Fruit fly (Drosophila melanogaster) ovary, adult (tissue): ENCODE results near the gene CG7236.

Experiments
- CG17801 ChIP-seq: fragments of 200-800 bp; optimal IDR thresholded peaks from 2 replicates; lab custom pipeline; 2019; ENCODE audit warnings: missing biosample characterization, mild to moderate bottlenecking, missing genetic modification characterization, moderate library complexity; ENCODE audit not compliant: partially characterized antibody

Gene CG7236

dm6 chr2L:5706074-5706473, at the start of gene CG7236:
Gene CG7236, plus strand, starts transcription at chr2L:5706374.
- TF ChIP-seq CG17801 (GFP tag; lab: Kevin White, UChicago), result no peak

- no peak for TF ChIP-seq CG17801 (GFP tag; lab: Kevin White, UChicago)
Observed at dm6 chr2L:5658415-5658814, 47.8 kb upstream of the CG7236 start, which contains the start of gene DIP-theta. Gene DIP-theta, minus strand, starts transcription at chr2L:5658560.

- TF ChIP-seq CG17801 (GFP tag; lab: Kevin White, UChicago), result no peak
Observed at dm6 chr2L:5662549-5662948, 43.6 kb upstream of the CG7236 start, which contains the start of gene Hsp60C. Gene Hsp60C, plus strand, starts transcription at chr2L:5662849.

- TF ChIP-seq CG17801 (GFP tag; lab: Kevin White, UChicago), result no peak
Observed at dm6 chr2L:5678282-5678681, 27.9 kb upstream of the CG7236 start, which contains the start of gene CG12511. Gene CG12511, plus strand, starts transcription at chr2L:5678582.

dm6 chr2L:5716580-5716979, 10.4 kb downstream of the CG7236 start, which contains the start of the genes CG14007 and CG34011:
Gene CG14007, minus strand, starts transcription at chr2L:5716680.
Gene CG34011, plus strand, starts transcription at chr2L:5716701.
- TF ChIP-seq CG17801 (GFP tag; lab: Kevin White, UChicago), result no peak

- TF ChIP-seq CG17801 (GFP tag; lab: Kevin White, UChicago), result no peak
Observed at dm6 chr2L:5720407-5721228, 14.4 kb downstream of the CG7236 start, which contains the start of the genes CG11149 and sip1. Gene CG11149, minus strand, starts transcription at chr2L:5720899. Gene sip1, plus strand, starts transcription at chr2L:5721051.

dm6 chr2L:5723859-5724475, 17.8 kb downstream of the CG7236 start:
- TF ChIP-seq CG17801 (GFP tag; lab: Kevin White, UChicago), result no peak

dm6 chr2L:5724521-5725023, 18.4 kb downstream of the CG7236 start, which contains the start of gene CG11030:
Gene CG11030, plus strand, starts transcription at chr2L:5724656.
- peak; percentile 53 for TF ChIP-seq CG17801 (GFP tag; lab: Kevin White, UChicago)

- no peak for TF ChIP-seq CG17801 (GFP tag; lab: Kevin White, UChicago)
Observed at dm6 chr2L:5726049-5726448, 19.9 kb downstream of the CG7236 start.

dm6 chr2L:5728711-5729110, 22.5 kb downstream of the CG7236 start, which contains the start of gene CG14006:
Gene CG14006, minus strand, starts transcription at chr2L:5728811.
- TF ChIP-seq CG17801 (GFP tag; lab: Kevin White, UChicago), result no peak

- TF ChIP-seq CG17801 (GFP tag; lab: Kevin White, UChicago), result no peak
Observed at dm6 chr2L:5730432-5730831, 24.3 kb downstream of the CG7236 start.

- TF ChIP-seq CG17801 (GFP tag; lab: Kevin White, UChicago), result no peak
Observed at dm6 chr2L:5740740-5741139, 34.6 kb downstream of the CG7236 start.

dm6 chr2L:5741144-5741543, 35.0 kb downstream of the CG7236 start, which contains the start of gene CG11147:
Gene CG11147, minus strand, starts transcription at chr2L:5741244.
- no peak for TF ChIP-seq CG17801 (GFP tag; lab: Kevin White, UChicago)

- TF ChIP-seq CG17801 (GFP tag; lab: Kevin White, UChicago), result no peak
Observed at dm6 chr2L:5742437-5742836, 36.3 kb downstream of the CG7236 start.
